Fruit fly (Drosophila melanogaster) whole organism, wandering third instar larva: Measurements from ENCODE around the gene VhaM9.7-d.

Experiments
- Abd-B ChIP-seq: fragments of >200 bp; optimal IDR thresholded peaks from 2 replicates; lab custom pipeline; 2017; ENCODE audit warnings: missing biosample characterization, missing genetic modification characterization
- CG32264 ChIP-seq: fragments of 200-800 bp; sonication (Bioruptor generic); optimal IDR thresholded peaks from 2 replicates; lab custom pipeline; 2016; ENCODE audit warnings: missing biosample characterization, missing genetic modification characterization
- CG9705 ChIP-seq: fragments of 200-800 bp; sonication (Bioruptor generic); optimal IDR thresholded peaks from 2 replicates; lab custom pipeline; 2018; ENCODE audit warnings: missing biosample characterization, mild to moderate bottlenecking, missing genetic modification characterization
- Hnf4 ChIP-seq: fragments of 200-800 bp; sonication (Bioruptor generic); optimal IDR thresholded peaks from 2 replicates; lab custom pipeline; 2016; ENCODE audit warnings: missing biosample characterization, mild to moderate bottlenecking, missing genetic modification characterization
- Hr78 ChIP-seq: fragments of >200 bp; optimal IDR thresholded peaks from 2 replicates; lab custom pipeline; 2017; ENCODE audit warnings: missing biosample characterization, missing genetic modification characterization
- Myc ChIP-seq: fragments of >200 bp; optimal IDR thresholded peaks from 2 replicates; lab custom pipeline; 2017
- OdsH ChIP-seq: fragments of 200-800 bp; sonication (Bioruptor generic); optimal IDR thresholded peaks from 2 replicates; lab custom pipeline; 2016; ENCODE audit warnings: missing biosample characterization, mild to moderate bottlenecking, missing genetic modification characterization
- br ChIP-seq: fragments of 200-800 bp; sonication (Bioruptor generic); optimal IDR thresholded peaks from 2 replicates; lab custom pipeline; 2016; ENCODE audit warnings: missing biosample characterization, missing genetic modification characterization
- brk ChIP-seq: fragments of 200-800 bp; sonication (Bioruptor generic); optimal IDR thresholded peaks from 2 replicates; lab custom pipeline; 2016; ENCODE audit warnings: missing biosample characterization, mild to moderate bottlenecking, missing genetic modification characterization
- pan ChIP-seq: fragments of >200 bp; optimal IDR thresholded peaks from 2 replicates; lab custom pipeline; 2017
- usp ChIP-seq: fragments of >200 bp; optimal IDR thresholded peaks from 2 replicates; lab custom pipeline; 2017; ENCODE audit warnings: missing biosample characterization, missing genetic modification characterization

dm6 chr3R:16951374-16951773 lies 23.6 kb upstream of the VhaM9.7-d start:
- TF ChIP-seq CG9705 = no peak
- no peak for TF ChIP-seq br
- no peak for TF ChIP-seq brk (GFP tag; lab: Kevin White, UChicago)
- no peak for TF ChIP-seq usp (GFP tag; lab: Kevin White, UChicago)
- TF ChIP-seq pan = no peak
- TF ChIP-seq Myc = no peak
- TF ChIP-seq Hnf4 (GFP tag; lab: Kevin White, UChicago) = no peak
- TF ChIP-seq OdsH (GFP tag; lab: Kevin White, UChicago) = no peak
- TF ChIP-seq Hr78 (GFP tag; lab: Kevin White, UChicago) = no peak
- no peak for TF ChIP-seq Abd-B (GFP tag; lab: Kevin White, UChicago)
- no peak for TF ChIP-seq CG32264 (GFP tag; lab: Kevin White, UChicago)
